Fruit fly (Drosophila melanogaster): Measurements from ENCODE around the gene CG17350.
A peak's percentile ranks its signal among the peaks of the same experiment; 100 is the strongest.

CG17350 gene

dm6 chr2L:19397617-19398316 is 17.0 kb downstream of the CG17350 start (continued):
- TF ChIP-seq ttk (GFP tag; IDR thresholded peaks at IDR 0.05) = no peak
- peak; percentile 44 for TF ChIP-seq sens (GFP tag)
- TF ChIP-seq CG15514 (GFP tag; optimal IDR thresholded peaks at IDR 0.05) = peak; percentile 10
- TF ChIP-seq Med (GFP tag) = peak; percentile 72
- no peak for TF ChIP-seq CkIIα-i1 (GFP tag; IDR thresholded peaks at IDR 0.05)
- no peak for TF ChIP-seq CG14050 (GFP tag; IDR thresholded peaks at IDR 0.05)
- no peak for TF ChIP-seq dmrt11E (tag; optimal IDR thresholded peaks at IDR 0.05)
- TF ChIP-seq CoRest (tag; optimal IDR thresholded peaks at IDR 0.05) = peak; percentile 37
- TF ChIP-seq jing (GFP tag; optimal IDR thresholded peaks at IDR 0.05) = peak; percentile 6
- TF ChIP-seq Ptx1 (GFP tag; IDR thresholded peaks at IDR 0.05) = 0 out of 2 replicates have a peak, but pooled peaks have one; percentile 17
- TF ChIP-seq cas (GFP tag; IDR thresholded peaks at IDR 0.05) = no peak
- TF ChIP-seq CG15269 (tag; optimal IDR thresholded peaks at IDR 0.05) = peak; percentile 42
- TF ChIP-seq Hmx (GFP tag; optimal IDR thresholded peaks at IDR 0.05) = peak; percentile 26
- no peak for TF ChIP-seq peb (GFP tag; IDR thresholded peaks at IDR 0.05)
- peak; percentile 29 for TF ChIP-seq CG17359 (tag; optimal IDR thresholded peaks at IDR 0.05)
- peak; percentile 11 for TF ChIP-seq CG12769 (tag; optimal IDR thresholded peaks at IDR 0.05)
- TF ChIP-seq Mad (GFP tag; optimal IDR thresholded peaks at IDR 0.05) = no peak
- TF ChIP-seq fd64A (GFP tag; optimal IDR thresholded peaks at IDR 0.05) = no peak
- peak; percentile 3 for TF ChIP-seq CG6254 (GFP tag; optimal IDR thresholded peaks at IDR 0.05)
- TF ChIP-seq bowl (GFP tag; IDR thresholded peaks at IDR 0.05) = no peak
- no peak for TF ChIP-seq inv (GFP tag; IDR thresholded peaks at IDR 0.05; ENCODE audit: partially characterized antibody)
- TF ChIP-seq CG2129 (GFP tag; IDR thresholded peaks at IDR 0.05; ENCODE audit: partially characterized antibody) = no peak
- no peak for TF ChIP-seq jigr1 (GFP tag; IDR thresholded peaks at IDR 0.05)
- peak; percentile 45; the same call in 1 of the 2 replicates for TF ChIP-seq CG9932 (GFP tag; IDR thresholded peaks at IDR 0.05)
- peak; percentile 6 for TF ChIP-seq CG8924 (tag; optimal IDR thresholded peaks at IDR 0.05)
- TF ChIP-seq CG8388 (GFP tag; optimal IDR thresholded peaks at IDR 0.05) = peak; percentile 12
- TF ChIP-seq pan (optimal IDR thresholded peaks at IDR 0.05) = no peak
- peak in 1 of 2 experiments; percentile 30 for TF ChIP-seq pan (GFP tag; optimal IDR thresholded peaks at IDR 0.05 in 1 of 2, IDR thresholded peaks at IDR 0.05 in 1 of 2)
- no peak for TF ChIP-seq CG10431 (GFP tag; optimal IDR thresholded peaks at IDR 0.05)
- peak; percentile 46 for TF ChIP-seq mam (GFP tag; optimal IDR thresholded peaks at IDR 0.05)
- TF ChIP-seq toy (GFP tag; IDR thresholded peaks at IDR 0.05) = no peak
- peak; percentile 29 for TF ChIP-seq phol (tag; optimal IDR thresholded peaks at IDR 0.05)
- TF ChIP-seq Hr51 (GFP tag; optimal IDR thresholded peaks at IDR 0.05) = peak in 1 of 2 experiments; percentile 33
- peak in 1 of 2 experiments; percentile 79 for TF ChIP-seq eve (GFP tag; optimal IDR thresholded peaks at IDR 0.05)
- peak; percentile 21 for TF ChIP-seq Chrac-16 (GFP tag; optimal IDR thresholded peaks at IDR 0.05)
- TF ChIP-seq Rx (GFP tag; IDR thresholded peaks at IDR 0.05) = no peak
- TF ChIP-seq Hey (tag; optimal IDR thresholded peaks at IDR 0.05) = no peak
- TF ChIP-seq pho (GFP tag; optimal IDR thresholded peaks at IDR 0.05) = peak; percentile 20
- TF ChIP-seq wdn (GFP tag; IDR thresholded peaks at IDR 0.05) = no peak
- no peak for TF ChIP-seq vnd (GFP tag; IDR thresholded peaks at IDR 0.05; ENCODE audit: partially characterized antibody)
- peak; percentile 64 for TF ChIP-seq CG11504 (tag; optimal IDR thresholded peaks at IDR 0.05)
- TF ChIP-seq Spps (tag; optimal IDR thresholded peaks at IDR 0.05) = no peak
- peak; percentile 15 for TF ChIP-seq nmo (GFP tag; optimal IDR thresholded peaks at IDR 0.05)
- TF ChIP-seq az2 (GFP tag; optimal IDR thresholded peaks at IDR 0.05) = peak; percentile 16
- TF ChIP-seq CG1792 (GFP tag; optimal IDR thresholded peaks at IDR 0.05) = no peak
- no peak for TF ChIP-seq CG7963 (GFP tag; IDR thresholded peaks at IDR 0.05; ENCODE audit: partially characterized antibody)
- peak; percentile 52; the same call in 2 of the 3 replicates for TF ChIP-seq row (GFP tag; IDR thresholded peaks at IDR 0.05)
- no peak for TF ChIP-seq bbx (GFP tag; IDR thresholded peaks at IDR 0.05; ENCODE audit: partially characterized antibody)
- peak; percentile 59 for TF ChIP-seq CG18599 (GFP tag; optimal IDR thresholded peaks at IDR 0.05)
